Fruit fly (Drosophila melanogaster) whole organism, embryonic: ENCODE measurements around the gene RpL6.

ENCODE experiments used
- Atf3 ChIP-seq: fragments of 200-800 bp; sonication (Bioruptor generic); optimal IDR thresholded peaks from 3 replicates; lab custom pipeline; 2016; ENCODE audit warnings: missing biosample characterization, missing genetic modification characterization
- Bdp1 ChIP-seq: fragments of 200-800 bp; sonication (Bioruptor generic); optimal IDR thresholded peaks from 3 replicates; lab custom pipeline; 2016; ENCODE audit warnings: missing biosample characterization, missing genetic modification characterization
- CG11723 ChIP-seq: fragments of 200-800 bp; sonication (Bioruptor generic); optimal IDR thresholded peaks from 2 replicates; lab custom pipeline; 2017; ENCODE audit warnings: missing biosample characterization, mild to moderate bottlenecking, missing genetic modification characterization
- CG12744 ChIP-seq: fragments of 200-800 bp; sonication (Bioruptor generic); optimal IDR thresholded peaks from 2 replicates; lab custom pipeline; 2016; ENCODE audit warnings: missing biosample characterization, missing genetic modification characterization
- CG17385 ChIP-seq: fragments of 200-800 bp; sonication (Bioruptor generic); optimal IDR thresholded peaks from 3 replicates; lab custom pipeline; 2018; ENCODE audit warnings: missing biosample characterization, mild to moderate bottlenecking, missing genetic modification characterization
- CG18262 ChIP-seq: fragments of 200-800 bp; optimal IDR thresholded peaks from 3 replicates; lab custom pipeline; 2019; ENCODE audit warnings: missing biosample characterization, mild to moderate bottlenecking, missing genetic modification characterization, moderate library complexity
- CG18476 ChIP-seq: fragments of 200-800 bp; sonication (Bioruptor generic); optimal IDR thresholded peaks from 2 replicates; lab custom pipeline; 2016; ENCODE audit warnings: missing biosample characterization, mild to moderate bottlenecking, missing genetic modification characterization
- CG18599 ChIP-seq: fragments of 200-800 bp; sonication (Bioruptor generic); optimal IDR thresholded peaks from 3 replicates; lab custom pipeline; 2017; ENCODE audit warnings: missing biosample characterization, missing genetic modification characterization, mild to moderate bottlenecking, moderate library complexity, missing genetic modification reagents
- CG2116 ChIP-seq: fragments of 200-800 bp; sonication (Bioruptor generic); optimal IDR thresholded peaks from 3 replicates; lab custom pipeline; 2018; ENCODE audit warnings: missing biosample characterization, mild to moderate bottlenecking, missing genetic modification characterization
- CG2120 ChIP-seq: fragments of 200-800 bp; sonication (Bioruptor generic); optimal IDR thresholded peaks from 3 replicates; lab custom pipeline; 2016; ENCODE audit warnings: missing biosample characterization, missing genetic modification characterization
- CG3726 ChIP-seq: fragments of 200-800 bp; sonication (Bioruptor generic); IDR thresholded peaks from 3 replicates; pipeline ENCODE4, ENCODE4 v1.3.6; 2022; ENCODE audit warnings: missing biosample characterization, missing genetic modification characterization
- CG5180 ChIP-seq: fragments of 200-800 bp; sonication (Bioruptor generic); optimal IDR thresholded peaks from 3 replicates; lab custom pipeline; 2017; ENCODE audit warnings: missing biosample characterization, missing genetic modification characterization, mild to moderate bottlenecking, moderate library complexity, missing genetic modification reagents
- CG6254 ChIP-seq: fragments of 200-800 bp; sonication (Bioruptor generic); optimal IDR thresholded peaks from 3 replicates; lab custom pipeline; 2017; ENCODE audit warnings: mild to moderate bottlenecking, missing biosample characterization, missing genetic modification reagents, missing genetic modification characterization
- CG6813 ChIP-seq: fragments of 200-800 bp; sonication (Bioruptor generic); optimal IDR thresholded peaks from 2 replicates; lab custom pipeline; 2017; ENCODE audit warnings: missing biosample characterization, missing genetic modification characterization, mild to moderate bottlenecking, moderate library complexity, missing genetic modification reagents
- CG7271 ChIP-seq: fragments of 200-800 bp; sonication (Bioruptor generic); optimal IDR thresholded peaks from 2 replicates; lab custom pipeline; 2018; ENCODE audit warnings: missing biosample characterization, mild to moderate bottlenecking, missing genetic modification characterization, moderate library complexity
- CG8388 ChIP-seq: fragments of 200-800 bp; sonication (Bioruptor generic); optimal IDR thresholded peaks from 2 replicates; lab custom pipeline; 2019; ENCODE audit warnings: missing biosample characterization, mild to moderate bottlenecking, missing genetic modification characterization, moderate library complexity
- CG9727 ChIP-seq: fragments of 200-800 bp; sonication (Bioruptor generic); optimal IDR thresholded peaks from 3 replicates; lab custom pipeline; 2017; ENCODE audit warnings: missing biosample characterization, mild to moderate bottlenecking, missing genetic modification characterization
- CHES-1-like ChIP-seq: fragments of 200-800 bp; sonication (Bioruptor generic); optimal IDR thresholded peaks from 2 replicates; lab custom pipeline; 2016; ENCODE audit warnings: missing biosample characterization, missing genetic modification characterization
- CkIIα-i1 ChIP-seq: fragments of 200-800 bp; sonication (Bioruptor generic); IDR thresholded peaks from 2 replicates; pipeline ENCODE4 v1.3.6; 2022; ENCODE audit warnings: missing biosample characterization, missing genetic modification characterization
- E2f2 ChIP-seq: fragments of 200-800 bp; sonication (Bioruptor generic); IDR thresholded peaks from 2 replicates; pipeline ENCODE4 v1.3.6; 2022; ENCODE audit warnings: missing biosample characterization, missing genetic modification characterization
- Ets65A ChIP-seq: fragments of 200-800 bp; sonication (Bioruptor generic); peaks from one replicate; lab custom pipeline; 2016; ENCODE audit warnings: missing biosample characterization, missing genetic modification characterization
- Jarid2 ChIP-seq: fragments of 200-800 bp; sonication (Bioruptor generic); optimal IDR thresholded peaks from 3 replicates; lab custom pipeline; 2017; ENCODE audit warnings: mild to moderate bottlenecking, missing biosample characterization, missing genetic modification reagents, missing genetic modification characterization
- Lpt ChIP-seq: fragments of >200 bp; optimal IDR thresholded peaks from 2 replicates; lab custom pipeline; 2018; ENCODE audit warnings: missing biosample characterization, missing genetic modification characterization
- MESR4 ChIP-seq: fragments of 200-800 bp; sonication (Bioruptor generic); optimal IDR thresholded peaks from 2 replicates; lab custom pipeline; 2018; ENCODE audit warnings: missing biosample characterization, mild to moderate bottlenecking, missing genetic modification characterization, moderate library complexity
- Myb ChIP-seq: fragments of 200-800 bp; sonication (Bioruptor generic); optimal IDR thresholded peaks from 2 replicates; lab custom pipeline; 2016; ENCODE audit warnings: missing biosample characterization, missing genetic modification characterization
- NC2α ChIP-seq: fragments of 200-800 bp; sonication (Bioruptor generic); optimal IDR thresholded peaks from 2 replicates; lab custom pipeline; 2016; ENCODE audit warnings: missing biosample characterization, missing genetic modification characterization
- Neu2 ChIP-seq: fragments of 200-800 bp; sonication (Bioruptor generic); optimal IDR thresholded peaks from 3 replicates; lab custom pipeline; 2016; ENCODE audit warnings: missing biosample characterization, missing genetic modification characterization, borderline replicate concordance
- Oli ChIP-seq: fragments of 200-800 bp; sonication (Bioruptor generic); optimal IDR thresholded peaks from 2 replicates; lab custom pipeline; 2018; ENCODE audit warnings: missing biosample characterization, mild to moderate bottlenecking, missing genetic modification characterization, moderate library complexity
- Sox100B ChIP-seq: fragments of 200-800 bp; sonication (Bioruptor generic); optimal IDR thresholded peaks from 3 replicates; lab custom pipeline; 2018; ENCODE audit warnings: missing biosample characterization, mild to moderate bottlenecking, missing genetic modification characterization
- ara ChIP-seq: fragments of 200-800 bp; sonication (Bioruptor generic); IDR thresholded peaks from 2 replicates; pipeline ENCODE4 v1.3.6; 2022; ENCODE audit warnings: missing biosample characterization, missing genetic modification characterization
- cato ChIP-seq: fragments of 200-800 bp; sonication (Bioruptor generic); optimal IDR thresholded peaks from 2 replicates; lab custom pipeline; 2016; ENCODE audit warnings: missing biosample characterization, missing genetic modification characterization, borderline replicate concordance
- disco-r ChIP-seq: fragments of 200-800 bp; sonication (Bioruptor generic); optimal IDR thresholded peaks from 2 replicates; lab custom pipeline; 2016; ENCODE audit warnings: missing biosample characterization, missing genetic modification characterization
- dmrt99B ChIP-seq: fragments of 200-800 bp; sonication (Bioruptor generic); optimal IDR thresholded peaks from 2 replicates; lab custom pipeline; 2018; ENCODE audit warnings: missing biosample characterization, mild to moderate bottlenecking, missing genetic modification characterization, moderate library complexity
- grau ChIP-seq: fragments of 200-800 bp; optimal IDR thresholded peaks from 3 replicates; lab custom pipeline; 2019; ENCODE audit warnings: missing biosample characterization, mild to moderate bottlenecking, missing genetic modification characterization, moderate library complexity
- grn ChIP-seq: fragments of 200-800 bp; sonication (Bioruptor generic); optimal IDR thresholded peaks from 3 replicates; lab custom pipeline; 2017; ENCODE audit warnings: missing biosample characterization, missing genetic modification characterization
- hb ChIP-seq: fragments of 200-800 bp; sonication (Bioruptor generic); IDR thresholded peaks from 3 replicates; pipeline ENCODE4 v1.3.6; 2022; ENCODE audit warnings: missing biosample characterization, missing genetic modification characterization; ENCODE audit not compliant: partially characterized antibody
- her ChIP-seq: fragments of 200-800 bp; sonication (Bioruptor generic); optimal IDR thresholded peaks from 2 replicates; lab custom pipeline; 2016; ENCODE audit warnings: missing biosample characterization, missing genetic modification characterization
- hth ChIP-seq: fragments of >200 bp; optimal IDR thresholded peaks from 2 replicates; lab custom pipeline; 2017; ENCODE audit warnings: inconsistent platforms
- insv ChIP-seq, 2 experiments: fragments of 200-800 bp; sonication (Bioruptor generic); optimal IDR thresholded peaks; 3 replicates each; lab custom pipeline; 2016 to 2018; ENCODE audit warnings: missing biosample characterization in 2 of 2, missing genetic modification characterization in 2 of 2
- lab ChIP-seq: fragments of 200-800 bp; sonication (Bioruptor generic); optimal IDR thresholded peaks from 3 replicates; lab custom pipeline; 2017; ENCODE audit warnings: missing biosample characterization, missing genetic modification characterization, mild to moderate bottlenecking, moderate library complexity, missing genetic modification reagents
- maf-S ChIP-seq: fragments of 200-800 bp; sonication (Bioruptor generic); optimal IDR thresholded peaks from 2 replicates; lab custom pipeline; 2016; ENCODE audit warnings: missing biosample characterization, missing genetic modification characterization
- nau ChIP-seq: fragments of 200-800 bp; sonication (Bioruptor generic); optimal IDR thresholded peaks from 3 replicates; lab custom pipeline; 2017; ENCODE audit warnings: missing biosample characterization, mild to moderate bottlenecking, missing genetic modification characterization, missing genetic modification reagents
- nerfin-1 ChIP-seq: fragments of 200-800 bp; sonication (Bioruptor generic); optimal IDR thresholded peaks from 3 replicates; lab custom pipeline; 2019; ENCODE audit warnings: missing biosample characterization, mild to moderate bottlenecking, missing genetic modification characterization, moderate library complexity
- pfk ChIP-seq: fragments of 200-800 bp; sonication (Bioruptor generic); optimal IDR thresholded peaks from 2 replicates; lab custom pipeline; 2018; ENCODE audit warnings: missing biosample characterization, mild to moderate bottlenecking, missing genetic modification characterization, moderate library complexity
- sqz ChIP-seq: fragments of 200-800 bp; sonication (Bioruptor generic); optimal IDR thresholded peaks from 3 replicates; lab custom pipeline; 2018; ENCODE audit warnings: missing biosample characterization, mild to moderate bottlenecking, missing genetic modification characterization
- stwl ChIP-seq: fragments of 200-800 bp; sonication (Bioruptor generic); optimal IDR thresholded peaks from 3 replicates; lab custom pipeline; 2018; ENCODE audit warnings: missing biosample characterization, mild to moderate bottlenecking, missing genetic modification characterization, moderate library complexity
- trem ChIP-seq: fragments of 200-800 bp; optimal IDR thresholded peaks from 3 replicates; lab custom pipeline; 2019; ENCODE audit warnings: missing biosample characterization, mild to moderate bottlenecking, missing genetic modification characterization, moderate library complexity
- tx ChIP-seq: fragments of 200-800 bp; sonication (Bioruptor generic); optimal IDR thresholded peaks from 2 replicates; lab custom pipeline; 2016; ENCODE audit warnings: missing biosample characterization, missing genetic modification characterization
- usp ChIP-seq: fragments of >200 bp; optimal IDR thresholded peaks from 2 replicates; lab custom pipeline; 2017; ENCODE audit warnings: missing biosample characterization, missing genetic modification characterization
- vvl ChIP-seq: fragments of 200-800 bp; sonication (Bioruptor generic); IDR thresholded peaks from 2 replicates; pipeline ENCODE4 v1.3.6; 2022; ENCODE audit warnings: missing biosample characterization, missing genetic modification characterization
- zfh1 ChIP-seq: fragments of 200-800 bp; sonication (Bioruptor generic); IDR thresholded peaks from 3 replicates; pipeline ENCODE4 v1.3.6; 2022; ENCODE audit warnings: missing biosample characterization, missing genetic modification characterization

The RpL6 gene

dm6 chr3R:31550910-31551309, 45.1 kb downstream of the RpL6 start (continued):
- TF ChIP-seq Jarid2 (peak; percentile 43), nerfin-1 (tag; lab: Kevin White, UChicago) (peak; percentile 58), CHES-1-like (GFP tag; lab: Kevin White, UChicago) (peak; percentile 41), sqz (GFP tag; lab: Kevin White, UChicago) (peak; percentile 61), insv (GFP tag; optimal IDR thresholded peaks at IDR 0.05; lab: Kevin White, UChicago) (peak in 1 of 2 experiments; percentile 29), nau (GFP tag; lab: Kevin White, UChicago) (peak; percentile 61), Myb (GFP tag; lab: Kevin White, UChicago) (no peak), stwl (tag; lab: Kevin White, UChicago) (peak; percentile 61), MESR4 (GFP tag; lab: Kevin White, UChicago) (no peak), Bdp1 (GFP tag; lab: Kevin White, UChicago) (peak; percentile 55), CG11723 (peak; percentile 61), dmrt99B (peak; percentile 30), maf-S (GFP tag; lab: Kevin White, UChicago) (peak; percentile 12), trem (peak; percentile 69), Neu2 (peak; percentile 2), CG9727 (peak; percentile 87), Atf3 (GFP tag; lab: Kevin White, UChicago) (peak; percentile 45), tx (GFP tag; lab: Kevin White, UChicago) (no peak), CG2116 (GFP tag; lab: Kevin White, UChicago) (peak; percentile 59), grn (peak; percentile 59), CG2120 (GFP tag; lab: Kevin White, UChicago) (no peak), Sox100B (peak; percentile 66), CG18476 (peak; percentile 6), Lpt (no peak), CG6813 (GFP tag; lab: Kevin White, UChicago) (peak; percentile 92), E2f2 (peak; percentile 30; the same call in 1 of the 2 replicates), Ets65A (GFP tag; lab: Kevin White, UChicago) (no peak), CG6254 (GFP tag; lab: Kevin White, UChicago) (peak; percentile 62), CG5180 (GFP tag; lab: Kevin White, UChicago) (peak; percentile 53), ara (GFP tag; lab: Robert Waterston, UW) (peak; percentile 89), vvl (peak; percentile 43; the same call in 1 of the 2 replicates), CG17385 (GFP tag; lab: Kevin White, UChicago) (peak; percentile 21), grau (tag; lab: Kevin White, UChicago) (peak; percentile 31), CG8388 (peak; percentile 44), Oli (tag; lab: Kevin White, UChicago) (no peak), hth (no peak), usp (GFP tag; lab: Kevin White, UChicago) (no peak), her (GFP tag; lab: Kevin White, UChicago) (peak; percentile 45), zfh1 (GFP tag; lab: Robert Waterston, UW) (peak; percentile 78), CG3726 (no peak), NC2α (GFP tag; lab: Kevin White, UChicago) (peak; percentile 63), CkIIα-i1 (no peak), CG7271 (tag; lab: Kevin White, UChicago) (peak; percentile 91), disco-r (GFP tag; lab: Kevin White, UChicago) (peak; percentile 28), pfk (GFP tag; lab: Kevin White, UChicago) (peak; percentile 5), CG18599 (GFP tag; lab: Kevin White, UChicago) (peak; percentile 34), CG12744 (GFP tag; lab: Kevin White, UChicago) (peak; percentile 29), lab (GFP tag; lab: Kevin White, UChicago) (peak; percentile 42), cato (peak; percentile 43), hb (GFP tag; lab: Robert Waterston, UW) (no peak), CG18262 (tag; lab: Kevin White, UChicago) (peak; percentile 78)
